Fruit fly (Drosophila melanogaster) whole organism, prepupa: Measurements from ENCODE around the gene del.

Source experiments
- Blimp-1 ChIP-seq: fragments of 200-800 bp; sonication (Bioruptor generic); optimal IDR thresholded peaks from 3 replicates; lab custom pipeline; 2017; ENCODE audit warnings: missing biosample characterization, missing genetic modification characterization, mild to moderate bottlenecking, moderate library complexity, missing genetic modification reagents
- CG10631 ChIP-seq: fragments of 200-800 bp; sonication (Bioruptor generic); optimal IDR thresholded peaks from 2 replicates; lab custom pipeline; 2016; ENCODE audit warnings: missing biosample characterization, missing genetic modification characterization
- CG10669 ChIP-seq: fragments of 200-800 bp; sonication (Bioruptor generic); optimal IDR thresholded peaks from 3 replicates; lab custom pipeline; 2018; ENCODE audit warnings: missing biosample characterization, mild to moderate bottlenecking, missing genetic modification characterization, moderate library complexity
- CG11294 ChIP-seq: fragments of 200-800 bp; sonication (Bioruptor generic); IDR thresholded peaks from 2 replicates; pipeline ENCODE4 v1.3.6; 2022; ENCODE audit warnings: missing biosample characterization, missing genetic modification characterization
- CG11762 ChIP-seq: fragments of 200-800 bp; sonication (Bioruptor generic); optimal IDR thresholded peaks from 3 replicates; lab custom pipeline; 2016; ENCODE audit warnings: missing biosample characterization, missing genetic modification characterization; ENCODE audit not compliant: insufficient read depth
- CG11902 ChIP-seq: fragments of 200-800 bp; sonication (Bioruptor generic); optimal IDR thresholded peaks from 3 replicates; lab custom pipeline; 2016; ENCODE audit warnings: missing biosample characterization, missing genetic modification characterization
- CG1621 ChIP-seq: fragments of 200-800 bp; sonication (Bioruptor generic); optimal IDR thresholded peaks from 3 replicates; lab custom pipeline; 2018; ENCODE audit warnings: missing biosample characterization, mild to moderate bottlenecking, missing genetic modification characterization
- CG16779 ChIP-seq: fragments of 200-800 bp; sonication (Bioruptor generic); optimal IDR thresholded peaks from 3 replicates; lab custom pipeline; 2017; ENCODE audit warnings: missing biosample characterization, mild to moderate bottlenecking, missing genetic modification characterization
- CG31627 ChIP-seq: fragments of 200-800 bp; sonication (Bioruptor generic); optimal IDR thresholded peaks from 3 replicates; lab custom pipeline; 2016; ENCODE audit warnings: missing biosample characterization, missing genetic modification characterization
- CG32006 ChIP-seq: fragments of 200-800 bp; sonication (Bioruptor generic); optimal IDR thresholded peaks from 3 replicates; lab custom pipeline; 2017; ENCODE audit warnings: missing biosample characterization, mild to moderate bottlenecking, missing genetic modification characterization
- CG34406 ChIP-seq: fragments of 200-800 bp; sonication (Bioruptor generic); optimal IDR thresholded peaks from 3 replicates; lab custom pipeline; 2016; ENCODE audit warnings: missing biosample characterization, missing genetic modification characterization
- CG3919 ChIP-seq: fragments of 200-800 bp; sonication (Bioruptor generic); optimal IDR thresholded peaks from 3 replicates; lab custom pipeline; 2016; ENCODE audit warnings: missing biosample characterization, missing genetic modification characterization
- CG4318 ChIP-seq: fragments of 200-800 bp; sonication (Bioruptor generic); optimal IDR thresholded peaks from 3 replicates; lab custom pipeline; 2017; ENCODE audit warnings: missing biosample characterization, mild to moderate bottlenecking, missing genetic modification characterization
- CG6163 ChIP-seq: fragments of 200-800 bp; sonication (Bioruptor generic); IDR thresholded peaks from 3 replicates; pipeline ENCODE4 v1.3.6; 2022; ENCODE audit warnings: missing biosample characterization, missing genetic modification characterization
- CG6276 ChIP-seq: fragments of 200-800 bp; sonication (Bioruptor generic); optimal IDR thresholded peaks from 2 replicates; lab custom pipeline; 2017; ENCODE audit warnings: missing biosample characterization, mild to moderate bottlenecking, missing genetic modification characterization
- CG6792 ChIP-seq: fragments of 200-800 bp; sonication (Bioruptor generic); optimal IDR thresholded peaks from 3 replicates; lab custom pipeline; 2016; ENCODE audit warnings: missing biosample characterization, missing genetic modification characterization
- CG6808 ChIP-seq: fragments of 200-800 bp; sonication (Bioruptor generic); optimal IDR thresholded peaks from 3 replicates; lab custom pipeline; 2017; ENCODE audit warnings: missing biosample characterization, missing genetic modification characterization, mild to moderate bottlenecking, moderate library complexity, missing genetic modification reagents
- CG7368 ChIP-seq: fragments of 200-800 bp; sonication (Bioruptor generic); optimal IDR thresholded peaks from 3 replicates; lab custom pipeline; 2016; ENCODE audit warnings: missing biosample characterization, missing genetic modification characterization
- CG8119 ChIP-seq: fragments of 200-800 bp; sonication (Bioruptor generic); IDR thresholded peaks from 3 replicates; pipeline ENCODE4 v1.3.6; 2022; ENCODE audit warnings: missing biosample characterization, missing genetic modification characterization
- CG8319 ChIP-seq: fragments of 200-800 bp; sonication (Bioruptor generic); optimal IDR thresholded peaks from 3 replicates; lab custom pipeline; 2016; ENCODE audit warnings: missing biosample characterization, missing genetic modification characterization
- CG9139 ChIP-seq: fragments of 200-800 bp; sonication (Bioruptor generic); optimal IDR thresholded peaks from 3 replicates; lab custom pipeline; 2017; ENCODE audit warnings: missing biosample characterization, mild to moderate bottlenecking, missing genetic modification characterization
- Eip75B ChIP-seq: fragments of 200-800 bp; sonication (Bioruptor generic); optimal IDR thresholded peaks from 3 replicates; lab custom pipeline; 2016; ENCODE audit warnings: missing biosample characterization, missing genetic modification characterization
- Eip78C ChIP-seq: fragments of 200-800 bp; sonication (Bioruptor generic); peaks from one replicate; lab custom pipeline; 2016; ENCODE audit warnings: missing biosample characterization, missing genetic modification characterization
- Eip93F ChIP-seq: fragments of 200-800 bp; sonication (Bioruptor generic); optimal IDR thresholded peaks from 2 replicates; lab custom pipeline; 2016; ENCODE audit warnings: missing biosample characterization, mild to moderate bottlenecking, missing genetic modification characterization
- Ets21C ChIP-seq: fragments of 200-800 bp; sonication (Bioruptor generic); optimal IDR thresholded peaks from 3 replicates; lab custom pipeline; 2016; ENCODE audit warnings: missing biosample characterization, missing genetic modification characterization
- Ets96B ChIP-seq: fragments of 200-800 bp; optimal IDR thresholded peaks from 2 replicates; lab custom pipeline; 2019; ENCODE audit warnings: missing biosample characterization, mild to moderate bottlenecking, missing genetic modification characterization, moderate library complexity
- Gug ChIP-seq: fragments of 200-800 bp; sonication (Bioruptor generic); IDR thresholded peaks from 2 replicates; pipeline ENCODE4 v1.3.6; 2022; ENCODE audit warnings: missing biosample characterization, missing genetic modification characterization
- Hr38 ChIP-seq: sonication (Bioruptor generic); optimal IDR thresholded peaks from 2 replicates; lab custom pipeline; 2016; ENCODE audit warnings: missing biosample characterization, missing genetic modification characterization
- Hr39 ChIP-seq: fragments of 200-800 bp; sonication (Bioruptor generic); optimal IDR thresholded peaks from 2 replicates; lab custom pipeline; 2016; ENCODE audit warnings: missing biosample characterization, missing genetic modification characterization
- Lpt ChIP-seq: fragments of 200-800 bp; sonication (Bioruptor generic); optimal IDR thresholded peaks from 3 replicates; lab custom pipeline; 2016; ENCODE audit warnings: missing biosample characterization, missing genetic modification characterization
- Met ChIP-seq: fragments of 200-800 bp; sonication (Bioruptor generic); optimal IDR thresholded peaks from 3 replicates; lab custom pipeline; 2016; ENCODE audit warnings: missing biosample characterization, missing genetic modification characterization
- Smox ChIP-seq: fragments of 200-800 bp; sonication (Bioruptor generic); optimal IDR thresholded peaks from 3 replicates; lab custom pipeline; 2016; ENCODE audit warnings: missing biosample characterization, missing genetic modification characterization
- Sox102F ChIP-seq: fragments of 200-800 bp; sonication (Bioruptor generic); optimal IDR thresholded peaks from 2 replicates; lab custom pipeline; 2016; ENCODE audit warnings: missing biosample characterization, mild to moderate bottlenecking, missing genetic modification characterization
- Sox14 ChIP-seq: fragments of 200-800 bp; sonication (Bioruptor generic); optimal IDR thresholded peaks from 3 replicates; lab custom pipeline; 2016; ENCODE audit warnings: missing biosample characterization, missing genetic modification characterization
- Sox15 ChIP-seq: fragments of 200-800 bp; sonication (Bioruptor generic); optimal IDR thresholded peaks from 3 replicates; lab custom pipeline; 2016; ENCODE audit warnings: missing biosample characterization, missing genetic modification characterization
- acj6 ChIP-seq: fragments of 200-800 bp; sonication (Bioruptor generic); optimal IDR thresholded peaks from 3 replicates; lab custom pipeline; 2016; ENCODE audit warnings: missing biosample characterization, missing genetic modification characterization
- dsx ChIP-seq: fragments of 200-800 bp; optimal IDR thresholded peaks from 3 replicates; lab custom pipeline; 2019; ENCODE audit warnings: missing biosample characterization, mild to moderate bottlenecking, missing genetic modification characterization, moderate library complexity; ENCODE audit not compliant: poor library complexity, severe bottlenecking
- eg ChIP-seq: fragments of 200-800 bp; sonication (Bioruptor generic); IDR thresholded peaks from 3 replicates; pipeline ENCODE4 v1.3.6; 2022; ENCODE audit warnings: missing biosample characterization, missing genetic modification characterization
- esn ChIP-seq: fragments of 200-800 bp; sonication (Bioruptor generic); optimal IDR thresholded peaks from 2 replicates; lab custom pipeline; 2016; ENCODE audit warnings: missing biosample characterization, mild to moderate bottlenecking, missing genetic modification characterization, moderate library complexity
- fd59A ChIP-seq: fragments of 200-800 bp; sonication (Bioruptor generic); optimal IDR thresholded peaks from 2 replicates; lab custom pipeline; 2017; ENCODE audit warnings: missing biosample characterization, mild to moderate bottlenecking, missing genetic modification characterization, missing genetic modification reagents
- fd85E ChIP-seq: fragments of 200-800 bp; sonication (Bioruptor generic); optimal IDR thresholded peaks from 3 replicates; lab custom pipeline; 2016; ENCODE audit warnings: missing biosample characterization, missing genetic modification characterization
- fkh ChIP-seq: fragments of 200-800 bp; sonication (Bioruptor generic); optimal IDR thresholded peaks from 3 replicates; lab custom pipeline; 2017; ENCODE audit warnings: missing biosample characterization, mild to moderate bottlenecking, missing genetic modification characterization, moderate library complexity
- lz ChIP-seq: fragments of 200-800 bp; sonication (Bioruptor generic); optimal IDR thresholded peaks from 3 replicates; lab custom pipeline; 2016; ENCODE audit warnings: missing biosample characterization, missing genetic modification characterization
- net ChIP-seq: fragments of 200-800 bp; sonication (Bioruptor generic); optimal IDR thresholded peaks from 3 replicates; lab custom pipeline; 2016; ENCODE audit warnings: missing biosample characterization, missing genetic modification characterization
- spab ChIP-seq: fragments of 200-800 bp; sonication (Bioruptor generic); optimal IDR thresholded peaks from 2 replicates; lab custom pipeline; 2017; ENCODE audit warnings: missing biosample characterization, mild to moderate bottlenecking, missing genetic modification characterization, missing genetic modification reagents
- ss ChIP-seq, 2 experiments: fragments of 200-800 bp; sonication (Bioruptor generic); optimal IDR thresholded peaks; 2 replicates in 1 of 2; 3 replicates in 1 of 2; lab custom pipeline; 2017 to 2018; ENCODE audit warnings: mild to moderate bottlenecking in 2 of 2, missing biosample characterization in 2 of 2, missing genetic modification characterization in 2 of 2, moderate library complexity in 1 of 2
- svp ChIP-seq: fragments of 200-800 bp; sonication (Bioruptor generic); peaks from one replicate; lab custom pipeline; 2016; ENCODE audit warnings: missing biosample characterization, missing genetic modification characterization
- topi ChIP-seq: fragments of 200-800 bp; sonication (Bioruptor generic); optimal IDR thresholded peaks from 3 replicates; lab custom pipeline; 2016; ENCODE audit warnings: missing biosample characterization, missing genetic modification characterization
- vri ChIP-seq: fragments of 200-800 bp; sonication (Bioruptor generic); optimal IDR thresholded peaks from 3 replicates; lab custom pipeline; 2016; ENCODE audit warnings: missing biosample characterization, mild to moderate bottlenecking, missing genetic modification characterization

The del gene

DNA sequence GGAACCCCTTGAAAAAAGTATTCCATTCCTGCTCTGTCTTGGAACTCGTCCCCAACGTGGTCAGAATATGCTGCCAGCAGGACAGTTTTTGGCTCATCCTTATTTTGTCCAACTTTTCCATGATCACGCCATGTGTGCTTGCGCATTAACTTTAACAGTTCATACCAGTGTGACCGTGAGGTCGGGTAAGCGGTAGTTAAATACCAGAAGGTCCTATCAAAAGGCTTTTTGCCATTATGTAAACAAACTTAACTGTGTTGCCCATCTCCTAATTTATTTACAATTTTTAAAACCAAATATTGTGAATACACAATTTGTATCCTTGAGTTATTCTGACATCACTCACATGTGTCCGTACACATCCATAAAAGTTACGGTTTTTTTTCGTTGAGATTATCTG, at the start of gene del:
Gene del, minus strand, starts transcription at position 305 of the 400 bp plus-strand sequence.
- no peak for TF ChIP-seq Hr39 (GFP tag; lab: Kevin White, UChicago)
- TF ChIP-seq net (GFP tag; lab: Kevin White, UChicago), result no peak
- no peak for TF ChIP-seq CG6163 (GFP tag; lab: Robert Waterston, UW)
- no peak for TF ChIP-seq Lpt (GFP tag; lab: Kevin White, UChicago)
- no peak for TF ChIP-seq ss (GFP tag; optimal IDR thresholded peaks at IDR 0.05; lab: Kevin White, UChicago)
- no peak for TF ChIP-seq CG11762
- TF ChIP-seq Gug, result no peak
- no peak for TF ChIP-seq Sox14 (GFP tag; lab: Kevin White, UChicago)
- no peak for TF ChIP-seq CG31627 (GFP tag; lab: Kevin White, UChicago)
- TF ChIP-seq Ets96B (tag; lab: Kevin White, UChicago), result no peak
- no peak for TF ChIP-seq esn
- no peak for TF ChIP-seq dsx (GFP tag; lab: Kevin White, UChicago)
- no peak for TF ChIP-seq lz

DNA sequence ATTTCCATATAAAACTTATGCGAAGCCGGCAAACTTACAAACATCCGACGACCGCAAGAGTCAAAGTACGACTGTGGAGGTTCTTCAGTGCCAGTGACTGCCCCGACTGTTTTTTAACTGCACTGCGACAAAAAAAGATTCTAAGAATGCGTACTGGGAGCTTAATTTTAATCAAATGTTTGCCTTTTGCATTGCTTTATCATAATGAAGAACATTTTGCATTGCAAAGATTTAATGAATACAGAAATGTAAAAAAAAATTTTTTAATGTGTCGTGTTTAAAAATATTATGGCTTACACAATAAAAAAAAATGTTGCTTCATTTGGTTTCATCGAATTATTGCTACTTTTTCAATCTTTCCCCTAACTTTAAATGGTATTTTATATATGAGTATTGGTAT, 48.8 kb upstream of the del start:
- no peak for TF ChIP-seq Sox15 (GFP tag; lab: Kevin White, UChicago)
- peak; percentile 47 for TF ChIP-seq CG3919 (GFP tag; lab: Kevin White, UChicago)
- TF ChIP-seq vri, result no peak
- no peak for TF ChIP-seq CG1621
- peak; percentile 22 for TF ChIP-seq CG10669
- TF ChIP-seq fd85E (GFP tag; lab: Kevin White, UChicago), result no peak
- no peak for TF ChIP-seq CG16779 (tag; lab: Kevin White, UChicago)
- TF ChIP-seq CG34406 (GFP tag; lab: Kevin White, UChicago), result no peak
- TF ChIP-seq Hr39 (GFP tag; lab: Kevin White, UChicago), result no peak
- no peak for TF ChIP-seq Hr38 (GFP tag; lab: Kevin White, UChicago)
- TF ChIP-seq net (GFP tag; lab: Kevin White, UChicago), result peak; percentile 48
- no peak for TF ChIP-seq Eip75B (GFP tag; lab: Kevin White, UChicago)
- peak; percentile 67; the same call in 2 of the 3 replicates for TF ChIP-seq CG6163 (GFP tag; lab: Robert Waterston, UW)
- no peak for TF ChIP-seq dsx (GFP tag; lab: Kevin White, UChicago)
- peak; percentile 23 for TF ChIP-seq CG4318 (GFP tag; lab: Kevin White, UChicago)
- peak; percentile 3 for TF ChIP-seq CG31627 (GFP tag; lab: Kevin White, UChicago)
- no peak for TF ChIP-seq CG7368 (GFP tag; lab: Kevin White, UChicago)
- TF ChIP-seq CG32006 (GFP tag; lab: Kevin White, UChicago), result peak; percentile 56
- peak; percentile 5 for TF ChIP-seq Ets21C (GFP tag; lab: Kevin White, UChicago)
- no peak for TF ChIP-seq Eip93F (GFP tag; lab: Kevin White, UChicago)
- peak; percentile 35 for TF ChIP-seq acj6
- TF ChIP-seq fkh (GFP tag; lab: Kevin White, UChicago), result no peak
- TF ChIP-seq CG11294 (GFP tag; lab: Robert Waterston, UW), result 0 out of 2 replicates have a peak, but pooled peaks have one; percentile 10
- no peak for TF ChIP-seq CG6792
- 0 out of 3 replicates have a peak, but pooled peaks have one; percentile 43 for TF ChIP-seq CG8119
- TF ChIP-seq fd59A (GFP tag; lab: Kevin White, UChicago), result no peak
- no peak for TF ChIP-seq spab
- no peak for TF ChIP-seq CG11902 (GFP tag; lab: Kevin White, UChicago)
- peak; percentile 27 for TF ChIP-seq topi (GFP tag; lab: Kevin White, UChicago)
- peak; percentile 61; the same call in 2 of the 3 replicates for TF ChIP-seq eg (GFP tag; lab: Robert Waterston, UW)
- no peak for TF ChIP-seq Ets96B (tag; lab: Kevin White, UChicago)
- peak; percentile 16 for TF ChIP-seq Met (GFP tag; lab: Kevin White, UChicago)
- TF ChIP-seq CG8319 (GFP tag; lab: Kevin White, UChicago), result no peak
- TF ChIP-seq Sox102F (GFP tag; lab: Kevin White, UChicago), result peak; percentile 17
- TF ChIP-seq CG6276 (GFP tag; lab: Kevin White, UChicago), result peak; percentile 36
- TF ChIP-seq Gug, result no peak
- no peak for TF ChIP-seq CG6808 (GFP tag; lab: Kevin White, UChicago)
- TF ChIP-seq svp (GFP tag; lab: Kevin White, UChicago), result peak; percentile 71
- TF ChIP-seq Sox14 (GFP tag; lab: Kevin White, UChicago), result peak; percentile 26
- peak; percentile 17 for TF ChIP-seq CG10631 (GFP tag; lab: Kevin White, UChicago)
- peak; percentile 78 for TF ChIP-seq Eip78C (GFP tag; lab: Kevin White, UChicago)
- TF ChIP-seq Blimp-1, result no peak
- TF ChIP-seq Smox, result peak; percentile 29
- TF ChIP-seq CG9139 (GFP tag; lab: Kevin White, UChicago), result no peak
